Fruit fly (Drosophila melanogaster) whole organism, pupa: Measurements from ENCODE around the gene alpha-Est4.

ENCODE experiments used
- CG10348 ChIP-seq: fragments of 200-800 bp; sonication (Bioruptor generic); IDR thresholded peaks from 2 replicates; pipeline ENCODE4 v1.3.6; 2022; ENCODE audit warnings: missing biosample characterization, missing genetic modification characterization
- CG12605 ChIP-seq: fragments of 200-800 bp; sonication (Bioruptor generic); IDR thresholded peaks from 2 replicates; pipeline ENCODE4 v1.3.6; 2022; ENCODE audit warnings: missing biosample characterization, missing genetic modification characterization
- CG13204 ChIP-seq: fragments of 200-800 bp; sonication (Bioruptor generic); optimal IDR thresholded peaks from 2 replicates; lab custom pipeline; 2018; ENCODE audit warnings: missing biosample characterization, mild to moderate bottlenecking, missing genetic modification characterization, moderate library complexity
- CG14655 ChIP-seq: fragments of 200-800 bp; sonication (Bioruptor generic); optimal IDR thresholded peaks from 3 replicates; lab custom pipeline; 2017; ENCODE audit warnings: mild to moderate bottlenecking, missing biosample characterization, missing genetic modification reagents, missing genetic modification characterization
- CG15710 ChIP-seq: fragments of 200-800 bp; sonication (Bioruptor generic); optimal IDR thresholded peaks from 2 replicates; lab custom pipeline; 2018; ENCODE audit warnings: missing biosample characterization, mild to moderate bottlenecking, missing genetic modification characterization, moderate library complexity
- CG17806 ChIP-seq: fragments of 200-800 bp; sonication (Bioruptor generic); optimal IDR thresholded peaks from 2 replicates; lab custom pipeline; 2018; ENCODE audit warnings: missing biosample characterization, mild to moderate bottlenecking, missing genetic modification characterization, moderate library complexity
- CG32121 ChIP-seq: fragments of 200-800 bp; sonication (Bioruptor generic); IDR thresholded peaks from 2 replicates; pipeline ENCODE4 v1.3.6; 2022; ENCODE audit warnings: missing biosample characterization, missing genetic modification characterization
- CG34367 ChIP-seq: fragments of 200-800 bp; sonication (Bioruptor generic); optimal IDR thresholded peaks from 2 replicates; lab custom pipeline; 2018; ENCODE audit warnings: missing biosample characterization, mild to moderate bottlenecking, missing genetic modification characterization
- CG4496 ChIP-seq: fragments of 200-800 bp; sonication (Bioruptor generic); IDR thresholded peaks from 3 replicates; pipeline ENCODE4 v1.3.6; 2022; ENCODE audit warnings: missing biosample characterization, missing genetic modification characterization
- CG8159 ChIP-seq: fragments of 200-800 bp; sonication (Bioruptor generic); optimal IDR thresholded peaks from 3 replicates; lab custom pipeline; 2018; ENCODE audit warnings: missing biosample characterization, mild to moderate bottlenecking, missing genetic modification characterization, moderate library complexity
- CG8301 ChIP-seq: fragments of 200-800 bp; sonication (Bioruptor generic); optimal IDR thresholded peaks from 2 replicates; lab custom pipeline; 2018; ENCODE audit warnings: missing biosample characterization, mild to moderate bottlenecking, missing genetic modification characterization
- CG9948 ChIP-seq: fragments of 200-800 bp; sonication (Bioruptor generic); optimal IDR thresholded peaks from 2 replicates; lab custom pipeline; 2018; ENCODE audit warnings: missing biosample characterization, mild to moderate bottlenecking, missing genetic modification characterization, moderate library complexity
- D1 ChIP-seq: fragments of 200-800 bp; sonication (Bioruptor generic); optimal IDR thresholded peaks from 2 replicates; lab custom pipeline; 2018; ENCODE audit warnings: missing biosample characterization, mild to moderate bottlenecking, missing genetic modification characterization, moderate library complexity
- EcR ChIP-seq: fragments of 200-800 bp; sonication (Bioruptor generic); optimal IDR thresholded peaks from 3 replicates; lab custom pipeline; 2019; ENCODE audit warnings: missing biosample characterization, missing genetic modification characterization, mild to moderate bottlenecking, moderate library complexity, missing genetic modification reagents
- Ets98B ChIP-seq: fragments of 200-800 bp; sonication (Bioruptor generic); IDR thresholded peaks from 2 replicates; pipeline ENCODE4 v1.3.6; 2022; ENCODE audit warnings: missing biosample characterization, missing genetic modification characterization
- Pif1A ChIP-seq: fragments of 200-800 bp; sonication (Bioruptor generic); optimal IDR thresholded peaks from 3 replicates; lab custom pipeline; 2016; ENCODE audit warnings: missing biosample characterization, missing genetic modification characterization
- Pif1B ChIP-seq: fragments of 200-800 bp; sonication (Bioruptor generic); optimal IDR thresholded peaks from 3 replicates; lab custom pipeline; 2016; ENCODE audit warnings: missing biosample characterization, missing genetic modification characterization
- Snoo ChIP-seq: fragments of 200-800 bp; sonication (Bioruptor generic); optimal IDR thresholded peaks from 3 replicates; lab custom pipeline; 2017; ENCODE audit warnings: missing biosample characterization, mild to moderate bottlenecking, missing genetic modification characterization, inconsistent platforms
- fd96Ca ChIP-seq: fragments of 200-800 bp; sonication (Bioruptor generic); IDR thresholded peaks from 3 replicates; pipeline ENCODE4 v1.3.6; 2022; ENCODE audit warnings: missing biosample characterization, missing genetic modification characterization
- gl ChIP-seq: fragments of 200-800 bp; sonication (Bioruptor generic); optimal IDR thresholded peaks from 2 replicates; lab custom pipeline; 2018; ENCODE audit warnings: missing biosample characterization, mild to moderate bottlenecking, missing genetic modification characterization
- rn ChIP-seq: fragments of 200-800 bp; sonication (Bioruptor generic); IDR thresholded peaks from 2 replicates; pipeline ENCODE4 v1.3.6; 2022; ENCODE audit warnings: missing biosample characterization, missing genetic modification characterization

Gene alpha-Est4

dm6 chr3R:7502276-7502675 lies 36.1 kb downstream of the alpha-Est4 start, which contains the start of gene Mics1:
Gene Mics1 (minus strand): TSS chr3R:7502376.
- no peak for TF ChIP-seq EcR (GFP tag; lab: Kevin White, UChicago)
- TF ChIP-seq CG14655 (GFP tag; lab: Kevin White, UChicago), result no peak
- TF ChIP-seq CG32121 (GFP tag; lab: Robert Waterston, UW), result no peak
- no peak for TF ChIP-seq fd96Ca (GFP tag; lab: Robert Waterston, UW)
- TF ChIP-seq rn (GFP tag; lab: Robert Waterston, UW), result no peak
- TF ChIP-seq Pif1A (GFP tag; lab: Kevin White, UChicago), result no peak
- TF ChIP-seq, all 21 proteins: peak for 0

- TF ChIP-seq EcR (GFP tag; lab: Kevin White, UChicago) (no peak), Pif1A (GFP tag; lab: Kevin White, UChicago) (no peak), rn (GFP tag; lab: Robert Waterston, UW) (no peak), CG8159 (tag; lab: Kevin White, UChicago) (no peak), CG34367 (tag; lab: Kevin White, UChicago) (no peak), Snoo (no peak), CG4496 (no peak), D1 (tag; lab: Kevin White, UChicago) (no peak), CG12605 (GFP tag; lab: Robert Waterston, UW) (no peak), CG10348 (GFP tag; lab: Robert Waterston, UW) (no peak), CG9948 (tag; lab: Kevin White, UChicago) (no peak), gl (tag; lab: Kevin White, UChicago) (no peak), fd96Ca (GFP tag; lab: Robert Waterston, UW) (no peak)
- TF ChIP-seq, all 21 proteins: peak for 0
Measured at dm6 chr3R:7500513-7500912, 37.9 kb downstream of the alpha-Est4 start.

dm6 chr3R:7499488-7499887 lies 38.9 kb downstream of the alpha-Est4 start:
- TF ChIP-seq CG15710 (tag; lab: Kevin White, UChicago) (no peak), CG4496 (no peak), CG34367 (tag; lab: Kevin White, UChicago) (no peak), CG9948 (tag; lab: Kevin White, UChicago) (no peak), EcR (GFP tag; lab: Kevin White, UChicago) (no peak), CG10348 (GFP tag; lab: Robert Waterston, UW) (no peak), CG14655 (GFP tag; lab: Kevin White, UChicago) (no peak), D1 (tag; lab: Kevin White, UChicago) (no peak), CG17806 (tag; lab: Kevin White, UChicago) (no peak), CG13204 (GFP tag; lab: Kevin White, UChicago) (no peak), CG8159 (tag; lab: Kevin White, UChicago) (no peak), CG12605 (GFP tag; lab: Robert Waterston, UW) (no peak), Pif1B (GFP tag; lab: Kevin White, UChicago) (no peak), CG32121 (GFP tag; lab: Robert Waterston, UW) (no peak), gl (tag; lab: Kevin White, UChicago) (no peak), CG8301 (tag; lab: Kevin White, UChicago) (no peak), rn (GFP tag; lab: Robert Waterston, UW) (no peak)

dm6 chr3R:7497488-7497887 lies 40.9 kb downstream of the alpha-Est4 start:
- TF ChIP-seq CG9948 (tag; lab: Kevin White, UChicago) (no peak), CG8159 (tag; lab: Kevin White, UChicago) (no peak)

dm6 chr3R:7493745-7494144 lies 44.7 kb downstream of the alpha-Est4 start, which contains the start of gene alpha-Est10:
Gene alpha-Est10 (minus strand): TSS chr3R:7493845.
- TF ChIP-seq CG8301 (tag; lab: Kevin White, UChicago), result no peak
- no peak for TF ChIP-seq CG8159 (tag; lab: Kevin White, UChicago)
- TF ChIP-seq Pif1B (GFP tag; lab: Kevin White, UChicago), result no peak
- no peak for TF ChIP-seq CG15710 (tag; lab: Kevin White, UChicago)
- no peak for TF ChIP-seq Pif1A (GFP tag; lab: Kevin White, UChicago)
- no peak for TF ChIP-seq D1 (tag; lab: Kevin White, UChicago)
- no peak for TF ChIP-seq gl (tag; lab: Kevin White, UChicago)

- no peak for TF ChIP-seq Snoo
- TF ChIP-seq CG8159 (tag; lab: Kevin White, UChicago), result no peak
- no peak for TF ChIP-seq CG13204 (GFP tag; lab: Kevin White, UChicago)
- TF ChIP-seq rn (GFP tag; lab: Robert Waterston, UW), result no peak
- no peak for TF ChIP-seq CG34367 (tag; lab: Kevin White, UChicago)
- no peak for TF ChIP-seq CG17806 (tag; lab: Kevin White, UChicago)
- no peak for TF ChIP-seq EcR (GFP tag; lab: Kevin White, UChicago)
- no peak for TF ChIP-seq CG10348 (GFP tag; lab: Robert Waterston, UW)
- TF ChIP-seq CG15710 (tag; lab: Kevin White, UChicago), result no peak
- TF ChIP-seq CG9948 (tag; lab: Kevin White, UChicago), result no peak
- no peak for TF ChIP-seq CG14655 (GFP tag; lab: Kevin White, UChicago)
- no peak for TF ChIP-seq Ets98B (GFP tag; lab: Robert Waterston, UW)
- TF ChIP-seq D1 (tag; lab: Kevin White, UChicago), result no peak
- no peak for TF ChIP-seq fd96Ca (GFP tag; lab: Robert Waterston, UW)
- TF ChIP-seq CG4496, result no peak
Measured at dm6 chr3R:7493171-7493570, 45.2 kb downstream of the alpha-Est4 start, which contains the start of gene CG42656. Gene CG42656 (minus strand): TSS chr3R:7493271.
